Worm (Caenorhabditis elegans) whole organism, early embryonic: ENCODE results near the gene fbxa-3.
"Not testable (repeated sequence)": the region's sequence is repeated elsewhere in the genome, so short reads cannot be mapped to it uniquely, and the experiment has no call there.

Source experiments
- B0310.2 ChIP-seq: sonication (generic microtip); optimal IDR thresholded peaks from 2 replicates; lab custom pipeline; 2016; ENCODE audit warnings: mild to moderate bottlenecking, missing genetic modification characterization, missing compliant biosample characterization
- F13C5.2 ChIP-seq: sonication (generic microtip); optimal IDR thresholded peaks from 2 replicates; lab custom pipeline; 2017; ENCODE audit warnings: mild to moderate bottlenecking, missing genetic modification characterization, inconsistent platforms, missing compliant biosample characterization
- aly-1 ChIP-seq: sonication (generic microtip); optimal IDR thresholded peaks from 2 replicates; lab custom pipeline; 2016; ENCODE audit warnings: missing genetic modification characterization, missing compliant biosample characterization
- ama-1 ChIP-seq: fragments of 150-350 bp; optimal IDR thresholded peaks from 2 replicates; lab custom pipeline; 2014
- ceh-13 ChIP-seq: fragments of 200-800 bp; sonication (Bioruptor generic); optimal IDR thresholded peaks from 2 replicates; lab custom pipeline; 2018; ENCODE audit warnings: mild to moderate bottlenecking, missing genetic modification characterization, missing compliant biosample characterization
- ceh-36 ChIP-seq: sonication (generic microtip); optimal IDR thresholded peaks from 2 replicates; lab custom pipeline; 2016; ENCODE audit warnings: missing genetic modification characterization, inconsistent platforms, missing compliant biosample characterization
- ets-7 ChIP-seq: sonication (generic microtip); optimal IDR thresholded peaks from 2 replicates; lab custom pipeline; 2016; ENCODE audit warnings: missing genotype, missing genetic modification characterization, missing compliant biosample characterization
- flt-1 ChIP-seq: fragments of 200-800 bp; sonication (Bioruptor generic); IDR thresholded peaks from 2 replicates; pipeline ENCODE4 v1.3.6; 2022; ENCODE audit warnings: missing genetic modification characterization, missing compliant biosample characterization
- hmbx-1 ChIP-seq: sonication (generic microtip); optimal IDR thresholded peaks from 2 replicates; lab custom pipeline; 2016; ENCODE audit warnings: mild to moderate bottlenecking, missing genetic modification characterization, missing compliant biosample characterization
- hmg-4 ChIP-seq: fragments of 200-800 bp; sonication (Bioruptor generic); optimal IDR thresholded peaks from 2 replicates; lab custom pipeline; 2018; ENCODE audit warnings: mild to moderate bottlenecking, missing genetic modification characterization, missing compliant biosample characterization
- hnd-1 ChIP-seq: sonication (generic microtip); optimal IDR thresholded peaks from 2 replicates; lab custom pipeline; 2016; ENCODE audit warnings: missing genetic modification characterization, missing compliant biosample characterization
- pes-1 ChIP-seq: fragments of 200-800 bp; sonication (Bioruptor generic); IDR thresholded peaks from 2 replicates; pipeline ENCODE4 v1.3.6; 2022; ENCODE audit warnings: missing genetic modification reagents, missing genetic modification characterization, missing compliant biosample characterization
- scrt-1 ChIP-seq: fragments of 200-800 bp; sonication (Bioruptor generic); IDR thresholded peaks from 2 replicates; pipeline ENCODE4 v1.3.6; 2022; ENCODE audit warnings: missing genetic modification characterization, missing compliant biosample characterization
- sea-1 ChIP-seq: fragments of 200-800 bp; sonication (Bioruptor generic); conservative IDR thresholded peaks from 2 replicates; pipeline ENCODE4 v1.3.6; 2022; ENCODE audit warnings: missing genetic modification characterization, missing compliant biosample characterization
- tbx-11 ChIP-seq: fragments of 200-800 bp; sonication (Bioruptor generic); IDR thresholded peaks from 2 replicates; pipeline ENCODE4 v1.3.6; 2022; ENCODE audit warnings: missing genetic modification characterization, missing compliant biosample characterization
- tbx-37 ChIP-seq: fragments of 200-800 bp; sonication (Bioruptor generic); conservative IDR thresholded peaks from 2 replicates; pipeline ENCODE4 v1.3.6; 2022; ENCODE audit warnings: missing genetic modification reagents, missing genetic modification characterization, missing compliant biosample characterization
- tra-4 ChIP-seq: sonication (generic microtip); optimal IDR thresholded peaks from 2 replicates; lab custom pipeline; 2017; ENCODE audit warnings: missing genetic modification characterization, missing compliant biosample characterization

Gene fbxa-3

DNA sequence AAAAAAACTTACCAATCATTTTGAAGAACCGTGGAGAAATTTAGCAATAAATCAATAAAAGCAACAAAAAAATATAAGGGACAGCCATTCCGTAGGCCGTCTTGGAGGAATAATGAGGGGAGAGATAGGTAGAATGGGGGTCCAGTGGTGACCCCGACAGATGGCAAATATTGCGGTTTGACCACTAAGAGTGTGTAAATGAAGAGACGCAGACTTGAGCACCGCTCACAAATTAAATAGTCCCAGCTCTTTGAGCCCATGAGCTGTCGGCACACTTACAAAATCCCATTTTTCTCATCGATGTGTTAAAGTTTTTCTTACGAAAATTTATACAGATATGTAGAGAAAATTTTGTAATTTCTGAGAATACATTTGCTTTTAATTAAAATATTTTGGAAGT is at the start of gene fbxa-3:
Gene fbxa-3, minus strand, starts transcription at position 101 of the 400 bp plus-strand sequence.
- TF ChIP-seq scrt-1 (GFP tag; lab: Robert Waterston, UW) (no peak), aly-1 (tag; lab: Kevin White, UChicago) (no peak), sea-1 (no peak), F13C5.2 (no peak), hnd-1 (tag; lab: Kevin White, UChicago) (no peak), ceh-36 (no peak), ceh-13 (GFP tag; lab: Kevin White, UChicago) (no peak), tbx-11 (no peak), pes-1 (GFP tag; lab: Robert Waterston, UW) (no peak), B0310.2 (tag; lab: Kevin White, UChicago) (no peak), ama-1 (lab: Kevin White, UChicago) (no peak), tra-4 (tag; lab: Kevin White, UChicago) (no peak), flt-1 (GFP tag; lab: Robert Waterston, UW) (no peak), tbx-37 (GFP tag; lab: Robert Waterston, UW) (no peak), ets-7 (tag; lab: Kevin White, UChicago) (no peak), hmg-4 (no peak), hmbx-1 (tag; lab: Kevin White, UChicago) (no peak)

- no peak for TF ChIP-seq tbx-11
- TF ChIP-seq hmbx-1 (tag; lab: Kevin White, UChicago) = no peak
- no peak for TF ChIP-seq aly-1 (tag; lab: Kevin White, UChicago)
Measured at ce11 chrII:1869120-1869519, 48.4 kb upstream of the fbxa-3 start, which contains the start of gene math-14. math-14 (plus strand) TSS chrII:1869420.

- no peak for TF ChIP-seq pes-1 (GFP tag; lab: Robert Waterston, UW)
- no peak for TF ChIP-seq scrt-1 (GFP tag; lab: Robert Waterston, UW)
- no peak for TF ChIP-seq ceh-13 (GFP tag; lab: Kevin White, UChicago)
- TF ChIP-seq flt-1 (GFP tag; lab: Robert Waterston, UW) = no peak
Measured at ce11 chrII:1865683-1866431, 45.2 kb upstream of the fbxa-3 start, which contains the start of gene math-15. math-15 (plus strand) TSS chrII:1866381.

DNA sequence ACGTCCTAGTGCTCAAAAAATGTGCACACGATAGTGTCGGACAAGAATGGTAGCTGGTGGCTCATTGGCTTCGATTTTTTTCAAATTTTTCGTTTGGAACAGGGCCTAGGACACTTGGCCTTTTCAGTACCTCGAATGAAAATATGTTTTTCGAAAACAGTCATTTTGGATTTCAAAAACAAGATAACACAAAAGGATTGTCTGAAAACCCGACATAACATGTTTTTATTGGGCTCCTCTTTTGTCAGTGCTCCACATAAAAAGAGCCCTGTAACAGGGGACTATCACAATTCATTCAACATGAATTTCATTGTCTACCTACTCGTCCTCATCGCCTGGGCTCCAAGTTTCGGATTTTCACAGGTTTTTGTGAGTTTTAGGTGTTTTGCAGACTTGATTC is 43.6 kb upstream of the fbxa-3 start, which contains the start of gene C16C4.17:
Gene C16C4.17, plus strand, starts transcription at position 301 of the 400 bp plus-strand sequence.
- no peak for TF ChIP-seq ceh-36
- no peak for TF ChIP-seq F13C5.2
- no peak for TF ChIP-seq ceh-13 (GFP tag; lab: Kevin White, UChicago)
- no peak for TF ChIP-seq tbx-37 (GFP tag; lab: Robert Waterston, UW)
- TF ChIP-seq hmg-4 = no peak
- no peak for TF ChIP-seq aly-1 (tag; lab: Kevin White, UChicago)
- TF ChIP-seq ama-1 (lab: Kevin White, UChicago) = no peak
- TF ChIP-seq scrt-1 (GFP tag; lab: Robert Waterston, UW) = no peak
- TF ChIP-seq ets-7 (tag; lab: Kevin White, UChicago) = no peak
- TF ChIP-seq tbx-11 = no peak
- no peak for TF ChIP-seq flt-1 (GFP tag; lab: Robert Waterston, UW)

DNA sequence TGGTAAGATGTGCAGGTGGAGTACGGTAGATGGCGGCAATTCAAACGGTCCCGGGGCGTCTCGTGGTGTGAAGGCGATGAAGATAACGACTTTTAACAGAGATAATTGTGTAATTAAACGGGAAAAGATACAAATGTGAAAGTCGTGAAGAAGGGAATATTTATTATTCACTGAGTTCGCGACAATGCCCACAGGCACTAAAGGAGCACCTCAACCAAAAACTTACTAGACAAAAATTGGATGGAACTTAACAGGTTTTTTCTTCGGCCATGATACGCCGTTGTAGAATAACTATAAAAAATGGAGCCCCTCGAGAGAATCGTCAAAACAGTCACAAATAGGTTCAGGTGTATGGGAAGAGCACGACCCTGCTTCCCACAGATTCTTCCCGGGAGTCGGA is 41.7 kb upstream of the fbxa-3 start, which contains the start of gene fbxb-98:
Gene fbxb-98, plus strand, starts transcription at position 301 of the 400 bp plus-strand sequence.
- TF ChIP-seq F13C5.2; hmbx-1 (tag; lab: Kevin White, UChicago); ceh-36: not testable (repeated sequence)

- TF ChIP-seq aly-1 (tag; lab: Kevin White, UChicago); ceh-13 (GFP tag; lab: Kevin White, UChicago); ama-1 (lab: Kevin White, UChicago): not testable (repeated sequence)
Measured at ce11 chrII:1861285-1861793, 40.7 kb upstream of the fbxa-3 start, which contains the start of gene C16C4.18. C16C4.18 (minus strand) TSS chrII:1861335.

- TF ChIP-seq F13C5.2; scrt-1 (GFP tag; lab: Robert Waterston, UW); sea-1: not testable (repeated sequence)
Measured at ce11 chrII:1854094-1854493, 33.4 kb upstream of the fbxa-3 start, which contains the start of gene fbxb-95. fbxb-95 (plus strand) TSS chrII:1854394.

ce11 chrII:1852503-1852902 is 31.8 kb upstream of the fbxa-3 start, which contains the start of gene C52E2.2:
C52E2.2 (plus strand) TSS chrII:1852803.
- TF ChIP-seq ets-7 (tag; lab: Kevin White, UChicago) (no peak), ama-1 (lab: Kevin White, UChicago) (no peak), tra-4 (tag; lab: Kevin White, UChicago) (no peak), pes-1 (GFP tag; lab: Robert Waterston, UW) (no peak), F13C5.2 (no peak), ceh-36 (no peak), tbx-37 (GFP tag; lab: Robert Waterston, UW) (no peak)
